Worm (Caenorhabditis elegans): ENCODE measurements around the gene sdz-8.

Gene sdz-8

ce11 chrV:11521448-11521847, 5.5 kb upstream of the sdz-8 start, which contains the start of gene pafo-1 (continued):
- TF ChIP-seq ref-2 (tag; optimal IDR thresholded peaks at IDR 0.05) (no peak), rnt-1 (tag; optimal IDR thresholded peaks at IDR 0.05) (peak; percentile 25), C38D4.7 (GFP tag; optimal IDR thresholded peaks at IDR 0.05) (peak; percentile 30), ceh-9 (tag; optimal IDR thresholded peaks at IDR 0.05) (no peak), elt-2 (tag; optimal IDR thresholded peaks at IDR 0.05) (peak; percentile 74), elt-4 (tag; optimal IDR thresholded peaks at IDR 0.05) (no peak), unc-42 (tag; optimal IDR thresholded peaks at IDR 0.05) (no peak), syd-9 (tag; optimal IDR thresholded peaks at IDR 0.05) (no peak), sox-4 (tag; optimal IDR thresholded peaks at IDR 0.05) (peak; percentile 34), ceh-31 (tag; optimal IDR thresholded peaks at IDR 0.05) (peak; percentile 43), ceh-30 (tag; optimal IDR thresholded peaks at IDR 0.05) (no peak), F13H6.1 (tag; optimal IDR thresholded peaks at IDR 0.05) (no peak), mec-3 (tag; optimal IDR thresholded peaks at IDR 0.05; ENCODE audit: borderline replicate concordance) (no peak), che-1 (tag; optimal IDR thresholded peaks at IDR 0.05) (peak; percentile 63), pag-3 (tag; optimal IDR thresholded peaks at IDR 0.05; ENCODE audit: borderline replicate concordance) (no peak), ceh-34 (tag; optimal IDR thresholded peaks at IDR 0.05) (no peak), K09A11.1 (tag; optimal IDR thresholded peaks at IDR 0.05; ENCODE audit: insufficient read depth) (peak; percentile 33), hlh-30 (tag; optimal IDR thresholded peaks at IDR 0.05; ENCODE audit: insufficient read depth) (peak; percentile 29)

DNA sequence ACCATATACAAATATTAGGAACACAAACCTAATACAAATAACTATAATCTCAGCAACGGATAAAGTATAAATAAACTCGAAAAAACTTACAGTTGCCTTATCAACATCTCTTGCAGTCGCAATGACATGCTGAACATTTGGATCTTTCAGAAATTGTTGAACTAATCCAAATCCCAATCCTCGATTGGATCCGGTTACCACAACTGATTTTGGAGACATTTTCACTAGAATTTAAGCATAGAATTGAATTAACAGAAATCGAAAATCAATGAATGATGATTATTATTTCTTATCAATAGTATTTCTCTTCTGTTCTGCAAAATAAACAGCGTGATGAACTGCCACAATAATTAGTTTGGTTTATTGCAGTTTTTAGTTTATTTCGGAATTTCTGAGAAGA, 4.2 kb upstream of the sdz-8 start, which contains the start of the genes C55A6.11 and C55A6.7:
TSS of gene C55A6.11 (plus strand) at position 301 of the 400 bp plus-strand sequence.
TSS of gene C55A6.7 (minus strand) at position 316 of the 400 bp plus-strand sequence.
- TF ChIP-seq pha-2 (tag; optimal IDR thresholded peaks at IDR 0.05) (no peak), fkh-6 (tag; optimal IDR thresholded peaks at IDR 0.05) (no peak), syd-9 (tag; optimal IDR thresholded peaks at IDR 0.05) (no peak), hlh-15 (tag; optimal IDR thresholded peaks at IDR 0.05) (no peak), hlh-8 (tag; optimal IDR thresholded peaks at IDR 0.05) (no peak), ceh-30 (tag; optimal IDR thresholded peaks at IDR 0.05) (no peak), pha-4 (tag; optimal IDR thresholded peaks at IDR 0.05) (no peak), nfya-1 (tag; optimal IDR thresholded peaks at IDR 0.05) (no peak), elt-4 (tag; optimal IDR thresholded peaks at IDR 0.05) (no peak), tbx-2 (tag; optimal IDR thresholded peaks at IDR 0.05) (no peak), ama-1 (optimal IDR thresholded peaks at IDR 0.05) (no peak), ceh-18 (tag; optimal IDR thresholded peaks at IDR 0.05) (no peak), ceh-14 (tag; optimal IDR thresholded peaks at IDR 0.05) (no peak), lin-11 (tag; optimal IDR thresholded peaks at IDR 0.05) (no peak), mec-3 (tag; optimal IDR thresholded peaks at IDR 0.05; ENCODE audit: borderline replicate concordance) (no peak), hlh-6 (tag; optimal IDR thresholded peaks at IDR 0.05) (no peak), ceh-48 (tag; optimal IDR thresholded peaks at IDR 0.05) (no peak), nhr-232 (tag; optimal IDR thresholded peaks at IDR 0.05) (no peak), ceh-9 (tag; optimal IDR thresholded peaks at IDR 0.05) (no peak), fax-1 (tag; optimal IDR thresholded peaks at IDR 0.05) (no peak)

ce11 chrV:11517789-11518188, 1.8 kb upstream of the sdz-8 start, which contains the start of gene C55A6.4:
C55A6.4 (minus strand) TSS chrV:11517889.
- no peak for TF ChIP-seq odd-2 (tag; optimal IDR thresholded peaks at IDR 0.05)
- TF ChIP-seq pag-3 (tag; optimal IDR thresholded peaks at IDR 0.05; ENCODE audit: borderline replicate concordance) = no peak
- no peak for TF ChIP-seq pha-2 (tag; optimal IDR thresholded peaks at IDR 0.05)
- TF ChIP-seq ceh-14 (tag; optimal IDR thresholded peaks at IDR 0.05) = no peak
- TF ChIP-seq fkh-10 (GFP tag; optimal IDR thresholded peaks at IDR 0.05) = no peak
- TF ChIP-seq ceh-18 (tag; optimal IDR thresholded peaks at IDR 0.05) = no peak
- no peak for TF ChIP-seq pqm-1 (tag; optimal IDR thresholded peaks at IDR 0.05)
- no peak for TF ChIP-seq K02D7.2 (tag; optimal IDR thresholded peaks at IDR 0.05)
- no peak for TF ChIP-seq lim-6 (tag; optimal IDR thresholded peaks at IDR 0.05)
- TF ChIP-seq ceh-22 (tag; optimal IDR thresholded peaks at IDR 0.05) = no peak
